Worm (Caenorhabditis elegans) whole organism, L1 larva: Measurements from ENCODE around the gene T22D1.3.

Experiments used
- aha-1 ChIP-seq: fragments of 150-350 bp; optimal IDR thresholded peaks from 2 replicates; lab custom pipeline; 2014; ENCODE audit warnings: missing biosample characterization, missing genetic modification characterization
- ama-1 ChIP-seq: fragments of 150-350 bp; optimal IDR thresholded peaks from 2 replicates; lab custom pipeline; 2014
- lin-13 ChIP-seq: fragments of 150-350 bp; optimal IDR thresholded peaks from 2 replicates; lab custom pipeline; 2014; ENCODE audit warnings: missing biosample characterization, missing genetic modification reagents, missing genetic modification characterization
- nhr-28 ChIP-seq: fragments of 150-350 bp; optimal IDR thresholded peaks from 2 replicates; lab custom pipeline; 2014; ENCODE audit warnings: missing biosample characterization, missing genetic modification characterization
- zip-4 ChIP-seq: fragments of 200-800 bp; sonication (Bioruptor generic); optimal IDR thresholded peaks from 2 replicates; lab custom pipeline; 2018; ENCODE audit warnings: mild to moderate bottlenecking, missing genetic modification characterization, moderate library complexity, missing compliant biosample characterization

- TF ChIP-seq ama-1 (lab: Kevin White, UChicago) (no peak), zip-4 (no peak), nhr-28 (no peak), lin-13 (no peak), aha-1 (tag; lab: Kevin White, UChicago) (no peak)
Observed at ce11 chrIV:6867791-6868190, 45.5 kb upstream of the T22D1.3 start, which contains the start of gene srx-20.
